Fruit fly (Drosophila melanogaster) whole organism, prepupa: ENCODE data around the gene CG6912.
A peak's percentile ranks its signal among the peaks of the same experiment; 100 is the strongest.

Experiments
- Blimp-1 ChIP-seq: fragments of 200-800 bp; sonication (Bioruptor generic); optimal IDR thresholded peaks from 3 replicates; lab custom pipeline; 2017; ENCODE audit warnings: missing biosample characterization, missing genetic modification characterization, mild to moderate bottlenecking, moderate library complexity, missing genetic modification reagents
- CG10631 ChIP-seq: fragments of 200-800 bp; sonication (Bioruptor generic); optimal IDR thresholded peaks from 2 replicates; lab custom pipeline; 2016; ENCODE audit warnings: missing biosample characterization, missing genetic modification characterization
- CG10669 ChIP-seq: fragments of 200-800 bp; sonication (Bioruptor generic); optimal IDR thresholded peaks from 3 replicates; lab custom pipeline; 2018; ENCODE audit warnings: missing biosample characterization, mild to moderate bottlenecking, missing genetic modification characterization, moderate library complexity
- CG11762 ChIP-seq: fragments of 200-800 bp; sonication (Bioruptor generic); optimal IDR thresholded peaks from 3 replicates; lab custom pipeline; 2016; ENCODE audit warnings: missing biosample characterization, missing genetic modification characterization; ENCODE audit not compliant: insufficient read depth
- CG11902 ChIP-seq: fragments of 200-800 bp; sonication (Bioruptor generic); optimal IDR thresholded peaks from 3 replicates; lab custom pipeline; 2016; ENCODE audit warnings: missing biosample characterization, missing genetic modification characterization
- CG15336 ChIP-seq: fragments of 200-800 bp; sonication (Bioruptor generic); IDR thresholded peaks from 2 replicates; pipeline ENCODE4 v1.3.6; 2022; ENCODE audit warnings: missing biosample characterization, missing genetic modification characterization
- CG1621 ChIP-seq: fragments of 200-800 bp; sonication (Bioruptor generic); optimal IDR thresholded peaks from 3 replicates; lab custom pipeline; 2018; ENCODE audit warnings: missing biosample characterization, mild to moderate bottlenecking, missing genetic modification characterization
- CG16779 ChIP-seq: fragments of 200-800 bp; sonication (Bioruptor generic); optimal IDR thresholded peaks from 3 replicates; lab custom pipeline; 2017; ENCODE audit warnings: missing biosample characterization, mild to moderate bottlenecking, missing genetic modification characterization
- CG3032 ChIP-seq: fragments of 200-800 bp; optimal IDR thresholded peaks from 2 replicates; lab custom pipeline; 2019; ENCODE audit warnings: missing biosample characterization, mild to moderate bottlenecking, missing genetic modification characterization, moderate library complexity
- CG31627 ChIP-seq: fragments of 200-800 bp; sonication (Bioruptor generic); optimal IDR thresholded peaks from 3 replicates; lab custom pipeline; 2016; ENCODE audit warnings: missing biosample characterization, missing genetic modification characterization
- CG32006 ChIP-seq: fragments of 200-800 bp; sonication (Bioruptor generic); optimal IDR thresholded peaks from 3 replicates; lab custom pipeline; 2017; ENCODE audit warnings: missing biosample characterization, mild to moderate bottlenecking, missing genetic modification characterization
- CG3919 ChIP-seq: fragments of 200-800 bp; sonication (Bioruptor generic); optimal IDR thresholded peaks from 3 replicates; lab custom pipeline; 2016; ENCODE audit warnings: missing biosample characterization, missing genetic modification characterization
- CG4318 ChIP-seq: fragments of 200-800 bp; sonication (Bioruptor generic); optimal IDR thresholded peaks from 3 replicates; lab custom pipeline; 2017; ENCODE audit warnings: missing biosample characterization, mild to moderate bottlenecking, missing genetic modification characterization
- CG6163 ChIP-seq: fragments of 200-800 bp; sonication (Bioruptor generic); IDR thresholded peaks from 3 replicates; pipeline ENCODE4 v1.3.6; 2022; ENCODE audit warnings: missing biosample characterization, missing genetic modification characterization
- CG6276 ChIP-seq: fragments of 200-800 bp; sonication (Bioruptor generic); optimal IDR thresholded peaks from 2 replicates; lab custom pipeline; 2017; ENCODE audit warnings: missing biosample characterization, mild to moderate bottlenecking, missing genetic modification characterization
- CG6854 ChIP-seq: fragments of 200-800 bp; sonication (Bioruptor generic); optimal IDR thresholded peaks from 2 replicates; lab custom pipeline; 2017; ENCODE audit warnings: missing biosample characterization, mild to moderate bottlenecking, missing genetic modification characterization
- CG8119 ChIP-seq: fragments of 200-800 bp; sonication (Bioruptor generic); IDR thresholded peaks from 3 replicates; pipeline ENCODE4 v1.3.6; 2022; ENCODE audit warnings: missing biosample characterization, missing genetic modification characterization
- CG8319 ChIP-seq: fragments of 200-800 bp; sonication (Bioruptor generic); optimal IDR thresholded peaks from 3 replicates; lab custom pipeline; 2016; ENCODE audit warnings: missing biosample characterization, missing genetic modification characterization
- CG8632 ChIP-seq: fragments of 200-800 bp; sonication (Bioruptor generic); optimal IDR thresholded peaks from 3 replicates; lab custom pipeline; 2016; ENCODE audit warnings: missing biosample characterization, missing genetic modification characterization
- CG9139 ChIP-seq: fragments of 200-800 bp; sonication (Bioruptor generic); optimal IDR thresholded peaks from 3 replicates; lab custom pipeline; 2017; ENCODE audit warnings: missing biosample characterization, mild to moderate bottlenecking, missing genetic modification characterization
- Eip78C ChIP-seq: fragments of 200-800 bp; sonication (Bioruptor generic); peaks from one replicate; lab custom pipeline; 2016; ENCODE audit warnings: missing biosample characterization, missing genetic modification characterization
- Ets21C ChIP-seq: fragments of 200-800 bp; sonication (Bioruptor generic); optimal IDR thresholded peaks from 3 replicates; lab custom pipeline; 2016; ENCODE audit warnings: missing biosample characterization, missing genetic modification characterization
- Ets96B ChIP-seq: fragments of 200-800 bp; optimal IDR thresholded peaks from 2 replicates; lab custom pipeline; 2019; ENCODE audit warnings: missing biosample characterization, mild to moderate bottlenecking, missing genetic modification characterization, moderate library complexity
- Gug ChIP-seq: fragments of 200-800 bp; sonication (Bioruptor generic); IDR thresholded peaks from 2 replicates; pipeline ENCODE4 v1.3.6; 2022; ENCODE audit warnings: missing biosample characterization, missing genetic modification characterization
- Hr38 ChIP-seq: sonication (Bioruptor generic); optimal IDR thresholded peaks from 2 replicates; lab custom pipeline; 2016; ENCODE audit warnings: missing biosample characterization, missing genetic modification characterization
- Hr4 ChIP-seq: fragments of 200-800 bp; sonication (Bioruptor generic); optimal IDR thresholded peaks from 3 replicates; lab custom pipeline; 2016; ENCODE audit warnings: missing biosample characterization, missing genetic modification characterization
- Lpt ChIP-seq: fragments of 200-800 bp; sonication (Bioruptor generic); optimal IDR thresholded peaks from 3 replicates; lab custom pipeline; 2016; ENCODE audit warnings: missing biosample characterization, missing genetic modification characterization
- Met ChIP-seq: fragments of 200-800 bp; sonication (Bioruptor generic); optimal IDR thresholded peaks from 3 replicates; lab custom pipeline; 2016; ENCODE audit warnings: missing biosample characterization, missing genetic modification characterization
- OdsH ChIP-seq: fragments of 200-800 bp; sonication (Bioruptor generic); optimal IDR thresholded peaks from 3 replicates; lab custom pipeline; 2016; ENCODE audit warnings: missing biosample characterization, missing genetic modification characterization
- Smox ChIP-seq: fragments of 200-800 bp; sonication (Bioruptor generic); optimal IDR thresholded peaks from 3 replicates; lab custom pipeline; 2016; ENCODE audit warnings: missing biosample characterization, missing genetic modification characterization
- Sox102F ChIP-seq: fragments of 200-800 bp; sonication (Bioruptor generic); optimal IDR thresholded peaks from 2 replicates; lab custom pipeline; 2016; ENCODE audit warnings: missing biosample characterization, mild to moderate bottlenecking, missing genetic modification characterization
- Sox15 ChIP-seq: fragments of 200-800 bp; sonication (Bioruptor generic); optimal IDR thresholded peaks from 3 replicates; lab custom pipeline; 2016; ENCODE audit warnings: missing biosample characterization, missing genetic modification characterization
- achi ChIP-seq: fragments of 200-800 bp; sonication (Bioruptor generic); optimal IDR thresholded peaks from 3 replicates; lab custom pipeline; 2016; ENCODE audit warnings: missing biosample characterization, missing genetic modification characterization
- acj6 ChIP-seq: fragments of 200-800 bp; sonication (Bioruptor generic); optimal IDR thresholded peaks from 3 replicates; lab custom pipeline; 2016; ENCODE audit warnings: missing biosample characterization, missing genetic modification characterization
- cyc ChIP-seq: fragments of 200-800 bp; sonication (Bioruptor generic); optimal IDR thresholded peaks from 3 replicates; lab custom pipeline; 2016; ENCODE audit warnings: missing biosample characterization, missing genetic modification characterization
- dac ChIP-seq: fragments of 200-800 bp; sonication (Bioruptor generic); optimal IDR thresholded peaks from 2 replicates; lab custom pipeline; 2017; ENCODE audit warnings: missing biosample characterization, mild to moderate bottlenecking, missing genetic modification characterization
- dsx ChIP-seq: fragments of 200-800 bp; optimal IDR thresholded peaks from 3 replicates; lab custom pipeline; 2019; ENCODE audit warnings: missing biosample characterization, mild to moderate bottlenecking, missing genetic modification characterization, moderate library complexity; ENCODE audit not compliant: poor library complexity, severe bottlenecking
- esn ChIP-seq: fragments of 200-800 bp; sonication (Bioruptor generic); optimal IDR thresholded peaks from 2 replicates; lab custom pipeline; 2016; ENCODE audit warnings: missing biosample characterization, mild to moderate bottlenecking, missing genetic modification characterization, moderate library complexity
- fd59A ChIP-seq: fragments of 200-800 bp; sonication (Bioruptor generic); optimal IDR thresholded peaks from 2 replicates; lab custom pipeline; 2017; ENCODE audit warnings: missing biosample characterization, mild to moderate bottlenecking, missing genetic modification characterization, missing genetic modification reagents
- fd85E ChIP-seq: fragments of 200-800 bp; sonication (Bioruptor generic); optimal IDR thresholded peaks from 3 replicates; lab custom pipeline; 2016; ENCODE audit warnings: missing biosample characterization, missing genetic modification characterization
- fkh ChIP-seq: fragments of 200-800 bp; sonication (Bioruptor generic); optimal IDR thresholded peaks from 3 replicates; lab custom pipeline; 2017; ENCODE audit warnings: missing biosample characterization, mild to moderate bottlenecking, missing genetic modification characterization, moderate library complexity
- lz ChIP-seq: fragments of 200-800 bp; sonication (Bioruptor generic); optimal IDR thresholded peaks from 3 replicates; lab custom pipeline; 2016; ENCODE audit warnings: missing biosample characterization, missing genetic modification characterization
- pdm3 ChIP-seq: fragments of 200-800 bp; sonication (Bioruptor generic); optimal IDR thresholded peaks from 3 replicates; lab custom pipeline; 2016; ENCODE audit warnings: missing biosample characterization, missing genetic modification characterization
- salr ChIP-seq, 2 experiments: fragments of 200-800 bp; sonication (Bioruptor generic); optimal IDR thresholded peaks; 3 replicates each; lab custom pipeline; 2016 to 2018; ENCODE audit warnings: missing biosample characterization in 2 of 2, missing genetic modification characterization in 2 of 2, mild to moderate bottlenecking in 1 of 2
- spab ChIP-seq: fragments of 200-800 bp; sonication (Bioruptor generic); optimal IDR thresholded peaks from 2 replicates; lab custom pipeline; 2017; ENCODE audit warnings: missing biosample characterization, mild to moderate bottlenecking, missing genetic modification characterization, missing genetic modification reagents
- ss ChIP-seq, 2 experiments: fragments of 200-800 bp; sonication (Bioruptor generic); optimal IDR thresholded peaks; 2 replicates in 1 of 2; 3 replicates in 1 of 2; lab custom pipeline; 2017 to 2018; ENCODE audit warnings: mild to moderate bottlenecking in 2 of 2, missing biosample characterization in 2 of 2, missing genetic modification characterization in 2 of 2, moderate library complexity in 1 of 2
- svp ChIP-seq: fragments of 200-800 bp; sonication (Bioruptor generic); peaks from one replicate; lab custom pipeline; 2016; ENCODE audit warnings: missing biosample characterization, missing genetic modification characterization
- topi ChIP-seq: fragments of 200-800 bp; sonication (Bioruptor generic); optimal IDR thresholded peaks from 3 replicates; lab custom pipeline; 2016; ENCODE audit warnings: missing biosample characterization, missing genetic modification characterization

Gene CG6912

DNA sequence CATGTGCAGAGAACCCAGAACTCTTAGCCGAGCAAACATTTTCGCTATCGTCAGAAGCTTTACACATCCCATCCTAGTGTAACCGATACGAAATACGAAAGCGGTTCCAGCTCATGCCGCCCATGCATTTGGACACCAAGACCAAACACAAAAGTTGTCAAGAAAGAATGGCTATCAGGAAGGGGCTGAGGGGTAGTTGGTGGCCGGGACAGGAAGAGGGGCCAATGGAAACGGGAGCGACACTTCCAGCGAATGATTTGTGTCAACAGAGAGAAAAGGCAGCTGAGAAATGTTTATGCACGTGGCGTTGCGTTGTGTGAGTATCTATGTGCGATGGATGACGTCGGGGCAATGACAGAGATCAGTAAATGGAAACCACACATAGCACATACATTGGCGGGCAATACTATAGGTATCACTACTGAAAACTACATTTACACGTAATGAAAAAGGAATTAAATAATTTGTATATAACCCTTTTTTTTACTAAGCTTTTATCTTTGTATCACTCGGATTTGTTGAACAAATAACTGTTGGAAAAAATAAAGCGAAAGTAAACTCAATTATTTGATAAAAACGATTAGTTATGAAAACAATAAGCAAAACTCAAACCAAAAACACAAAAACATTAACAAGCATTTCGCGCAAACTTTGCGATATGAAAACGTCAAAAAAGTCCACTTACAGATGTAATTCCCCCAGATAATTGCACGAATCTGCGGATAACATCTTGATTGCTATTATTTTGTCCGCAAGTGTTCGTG is 22.2 kb downstream of the CG6912 start (continued):
- peak; percentile 82 for TF ChIP-seq spab
- TF ChIP-seq lz (GFP tag; lab: Kevin White, UChicago), result peak; percentile 22
- peak; percentile 87 for TF ChIP-seq CG6276 (GFP tag; lab: Kevin White, UChicago)
- peak; percentile 53 for TF ChIP-seq cyc
- TF ChIP-seq CG8119 (GFP tag; lab: Robert Waterston, UW), result peak; percentile 77
- TF ChIP-seq OdsH, result peak; percentile 77
- TF ChIP-seq acj6 (GFP tag; lab: Kevin White, UChicago), result peak; percentile 66
- peak; percentile 82 for TF ChIP-seq fd59A (GFP tag; lab: Kevin White, UChicago)
- peak; percentile 67 for TF ChIP-seq CG16779 (tag; lab: Kevin White, UChicago)
- TF ChIP-seq Gug (GFP tag; lab: Robert Waterston, UW), result peak; percentile 60
- TF ChIP-seq CG10631 (GFP tag; lab: Kevin White, UChicago), result peak; percentile 77
- no peak for TF ChIP-seq Sox102F
- no peak for TF ChIP-seq Ets21C (GFP tag; lab: Kevin White, UChicago)
- TF ChIP-seq CG8319 (GFP tag; lab: Kevin White, UChicago), result peak; percentile 59
- TF ChIP-seq CG8632, result peak; percentile 62
- TF ChIP-seq Met (GFP tag; lab: Kevin White, UChicago), result peak; percentile 5
- TF ChIP-seq CG3032 (tag; lab: Kevin White, UChicago), result peak; percentile 71
- TF ChIP-seq CG10669, result peak; percentile 77
- peak; percentile 9 for TF ChIP-seq Smox (GFP tag; lab: Kevin White, UChicago)
- TF ChIP-seq Lpt (GFP tag; lab: Kevin White, UChicago), result peak; percentile 77
- peak; percentile 50 to 79 for TF ChIP-seq ss (GFP tag; optimal IDR thresholded peaks at IDR 0.05; lab: Kevin White, UChicago)
- peak; percentile 81 for TF ChIP-seq pdm3 (GFP tag; lab: Kevin White, UChicago)
- TF ChIP-seq Sox15 (GFP tag; lab: Kevin White, UChicago), result peak; percentile 58
- TF ChIP-seq fd85E, result no peak
- TF ChIP-seq CG6163 (GFP tag; lab: Robert Waterston, UW), result peak; percentile 58; the same call in 2 of the 3 replicates
- TF ChIP-seq CG31627, result peak; percentile 13
- peak; percentile 69 for TF ChIP-seq dac (GFP tag; lab: Kevin White, UChicago)
- TF ChIP-seq CG11762 (GFP tag; lab: Kevin White, UChicago), result peak; percentile 69
- TF ChIP-seq achi (GFP tag; lab: Kevin White, UChicago), result peak; percentile 77
- peak; percentile 66 for TF ChIP-seq dsx
- peak; percentile 41 for TF ChIP-seq CG9139
- peak; percentile 62 for TF ChIP-seq fkh (GFP tag; lab: Kevin White, UChicago)
- TF ChIP-seq Hr38 (GFP tag; lab: Kevin White, UChicago), result no peak
- TF ChIP-seq CG4318 (GFP tag; lab: Kevin White, UChicago), result peak; percentile 88
- no peak for TF ChIP-seq CG6854 (GFP tag; lab: Kevin White, UChicago)
- peak; percentile 65 for TF ChIP-seq svp (GFP tag; lab: Kevin White, UChicago)
- no peak for TF ChIP-seq Blimp-1 (GFP tag; lab: Kevin White, UChicago)
- TF ChIP-seq salr (GFP tag; optimal IDR thresholded peaks at IDR 0.05; lab: Kevin White, UChicago), result peak; percentile 37 to 93

dm6 chr3R:15113584-15113983 is 23.2 kb downstream of the CG6912 start:
- TF ChIP-seq Sox15 (GFP tag; lab: Kevin White, UChicago), result no peak
- TF ChIP-seq CG4318 (GFP tag; lab: Kevin White, UChicago), result peak; percentile 49
- TF ChIP-seq CG10669, result no peak
- no peak for TF ChIP-seq CG8632
- TF ChIP-seq CG6276 (GFP tag; lab: Kevin White, UChicago), result peak; percentile 46
- peak; percentile 45 for TF ChIP-seq OdsH
- TF ChIP-seq CG3919 (GFP tag; lab: Kevin White, UChicago), result peak; percentile 48
- no peak for TF ChIP-seq CG11762 (GFP tag; lab: Kevin White, UChicago)
- peak; percentile 75 for TF ChIP-seq Eip78C (GFP tag; lab: Kevin White, UChicago)
- peak; percentile 25 for TF ChIP-seq acj6 (GFP tag; lab: Kevin White, UChicago)
- TF ChIP-seq CG11902 (GFP tag; lab: Kevin White, UChicago), result no peak
- TF ChIP-seq Ets96B (tag; lab: Kevin White, UChicago), result peak; percentile 51
- peak; percentile 61 for TF ChIP-seq achi (GFP tag; lab: Kevin White, UChicago)
- peak in 1 of 2 experiments; percentile 60 for TF ChIP-seq salr (GFP tag; optimal IDR thresholded peaks at IDR 0.05; lab: Kevin White, UChicago)
- TF ChIP-seq esn, result no peak
- peak; percentile 54 for TF ChIP-seq CG8119 (GFP tag; lab: Robert Waterston, UW)
- peak; percentile 74 for TF ChIP-seq CG15336 (GFP tag; lab: Robert Waterston, UW)
- TF ChIP-seq Hr4 (GFP tag; lab: Kevin White, UChicago), result no peak
- TF ChIP-seq CG10631 (GFP tag; lab: Kevin White, UChicago), result peak; percentile 50
- peak; percentile 78 for TF ChIP-seq CG32006 (GFP tag; lab: Kevin White, UChicago)
- TF ChIP-seq topi (GFP tag; lab: Kevin White, UChicago), result no peak
- TF ChIP-seq CG1621 (tag; lab: Kevin White, UChicago), result no peak
- no peak for TF ChIP-seq ss (GFP tag; optimal IDR thresholded peaks at IDR 0.05; lab: Kevin White, UChicago)
- no peak for TF ChIP-seq Hr38 (GFP tag; lab: Kevin White, UChicago)
